Worm (Caenorhabditis elegans): ENCODE data around the gene F47G3.3.
A peak's percentile ranks its signal among the peaks of the same experiment; 100 is the strongest.

The F47G3.3 gene

DNA sequence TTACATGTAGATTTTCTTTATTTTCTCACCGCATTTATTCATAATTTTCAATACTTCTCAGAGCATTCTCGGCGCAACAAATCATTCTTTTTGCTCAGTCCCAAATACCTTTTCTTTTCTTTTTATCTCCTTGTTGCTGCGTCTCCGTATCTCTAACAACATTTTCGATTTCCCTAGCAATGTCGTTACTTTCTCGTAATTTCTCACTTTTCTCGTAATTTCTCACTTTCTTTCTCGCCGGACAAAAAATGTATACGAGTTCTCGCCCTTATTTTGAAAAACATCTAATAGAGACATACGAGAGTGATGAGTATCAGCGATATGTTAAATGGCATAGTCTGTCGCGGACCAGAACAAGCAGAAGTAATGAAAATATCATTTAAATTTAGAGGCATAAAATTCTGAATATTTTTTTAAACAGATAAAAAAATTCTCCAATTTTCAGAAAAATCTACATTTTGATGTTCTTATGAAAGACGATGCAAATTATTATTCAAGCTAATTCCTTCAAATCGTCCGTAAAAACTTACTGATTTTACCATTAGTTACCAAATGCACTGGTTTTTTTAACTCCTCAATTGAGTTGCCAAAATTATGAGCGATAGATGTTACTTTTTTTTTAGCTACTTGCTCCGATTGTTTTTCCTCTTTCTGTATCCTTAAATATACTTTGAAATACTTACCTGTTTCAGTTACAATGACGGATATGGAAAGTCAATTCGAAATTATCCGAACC, at the start of gene F47G3.3:
Gene F47G3.3, plus strand, starts transcription at position 686 of the 736 bp plus-strand sequence.
- TF ChIP-seq nhr-129 (tag; optimal IDR thresholded peaks at IDR 0.05) (no peak), nhr-11 (tag; optimal IDR thresholded peaks at IDR 0.05) (no peak), blmp-1 (tag; optimal IDR thresholded peaks at IDR 0.05; ENCODE audit: insufficient read depth) (peak; percentile 48), R02D3.7 (tag; optimal IDR thresholded peaks at IDR 0.05) (no peak)

DNA sequence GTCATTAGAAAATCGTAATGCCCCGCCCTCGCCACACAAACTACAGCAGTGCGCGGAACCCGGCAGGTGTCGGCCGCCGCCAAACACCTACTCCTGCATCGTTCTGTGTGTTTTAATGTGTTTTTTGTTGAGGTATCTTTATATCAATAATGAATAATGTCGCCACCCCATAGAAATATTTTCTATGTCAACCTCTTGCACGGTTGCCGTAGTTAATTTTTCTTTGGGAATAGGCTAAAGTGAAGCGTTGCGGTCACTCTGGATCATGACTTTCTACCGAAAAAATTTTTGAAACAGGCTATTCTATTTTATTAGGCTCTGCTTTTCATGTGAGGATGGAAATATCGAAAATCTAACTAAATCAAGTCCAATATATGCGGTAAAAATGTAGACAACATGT, 46.9 kb upstream of the F47G3.3 start:
- peak; percentile 11 for TF ChIP-seq fos-1 (tag; optimal IDR thresholded peaks at IDR 0.05)
- no peak for TF ChIP-seq ztf-1 (GFP tag; conservative IDR thresholded peaks at IDR 0.05)
- TF ChIP-seq nhr-129 (tag; optimal IDR thresholded peaks at IDR 0.05) = no peak
- TF ChIP-seq R02D3.7 (tag; optimal IDR thresholded peaks at IDR 0.05) = no peak
- TF ChIP-seq ceh-16 (tag; optimal IDR thresholded peaks at IDR 0.05) = no peak
- peak; percentile 59 for TF ChIP-seq sma-9 (GFP tag; optimal IDR thresholded peaks at IDR 0.05)
- no peak for TF ChIP-seq sma-9 (tag; optimal IDR thresholded peaks at IDR 0.05)
- TF ChIP-seq F13H6.1 (tag; optimal IDR thresholded peaks at IDR 0.05) = peak; percentile 4
- peak; percentile 50 for TF ChIP-seq sma-3 (GFP tag; optimal IDR thresholded peaks at IDR 0.05)
- TF ChIP-seq nhr-12 (tag; optimal IDR thresholded peaks at IDR 0.05) = no peak
- no peak for TF ChIP-seq nhr-21 (tag; optimal IDR thresholded peaks at IDR 0.05)
- TF ChIP-seq mdl-1 (tag; optimal IDR thresholded peaks at IDR 0.05) = no peak
- peak; percentile 97 for TF ChIP-seq snpc-4 (tag; optimal IDR thresholded peaks at IDR 0.05)
- TF ChIP-seq ama-1 (optimal IDR thresholded peaks at IDR 0.05) = peak; percentile 81
- peak; percentile 13 for TF ChIP-seq lin-13 (GFP tag; optimal IDR thresholded peaks at IDR 0.05)

DNA sequence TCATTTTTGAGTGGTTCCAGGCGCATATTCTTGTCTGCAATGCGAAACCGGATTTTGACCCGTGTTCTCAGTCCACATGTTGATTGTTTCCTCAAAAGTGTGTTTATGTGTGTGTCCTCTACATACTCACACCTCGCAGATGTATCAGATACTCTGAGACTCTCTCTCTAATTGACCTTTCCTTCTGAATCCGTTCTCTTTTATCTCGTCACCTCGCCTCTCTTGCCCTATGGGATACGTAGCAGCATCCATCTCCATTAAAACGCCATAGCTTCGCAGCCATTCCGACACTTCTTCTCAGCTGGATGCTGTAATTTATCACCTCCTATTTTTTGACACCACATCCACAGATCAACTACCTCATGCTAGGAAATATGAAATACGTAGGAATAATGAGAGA, 45.3 kb upstream of the F47G3.3 start:
- TF ChIP-seq skn-1 (tag; optimal IDR thresholded peaks at IDR 0.05) (no peak), sma-9 (GFP tag; optimal IDR thresholded peaks at IDR 0.05) (no peak), sma-9 (tag; optimal IDR thresholded peaks at IDR 0.05) (no peak), gmeb-1 (tag; optimal IDR thresholded peaks at IDR 0.05) (no peak), ceh-16 (tag; optimal IDR thresholded peaks at IDR 0.05) (peak; percentile 9), ceh-82 (tag; optimal IDR thresholded peaks at IDR 0.05) (no peak), alr-1 (tag; optimal IDR thresholded peaks at IDR 0.05) (no peak), Y55F3AM.14 (GFP tag; optimal IDR thresholded peaks at IDR 0.05) (no peak), lin-13 (GFP tag; optimal IDR thresholded peaks at IDR 0.05) (no peak)

DNA sequence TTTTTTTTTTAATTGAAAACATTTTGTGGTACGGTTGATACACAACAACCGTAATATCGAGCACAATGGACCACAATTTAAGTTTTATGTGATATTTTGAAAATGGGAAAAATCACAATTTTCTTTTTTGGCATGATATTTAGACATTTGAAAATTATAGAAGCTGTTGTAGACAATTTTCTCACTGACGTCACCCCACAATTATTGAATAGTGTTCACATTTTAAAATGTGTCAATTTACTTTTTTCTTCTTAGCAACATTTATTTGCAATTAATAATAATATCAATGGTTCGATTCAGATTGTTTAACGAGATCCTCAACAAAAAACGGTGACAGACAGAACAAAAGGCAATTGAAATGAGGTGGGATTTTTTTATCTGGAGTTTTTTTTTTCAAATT, 40.4 kb upstream of the F47G3.3 start, which contains the start of gene T01B6.1:
Gene T01B6.1, plus strand, starts transcription at position 301 of the 400 bp plus-strand sequence.
- no peak for TF ChIP-seq unc-62 (GFP tag; optimal IDR thresholded peaks at IDR 0.05)
- TF ChIP-seq lsy-2 (tag; optimal IDR thresholded peaks at IDR 0.05) = no peak
- no peak for TF ChIP-seq nhr-25 (tag; optimal IDR thresholded peaks at IDR 0.05)
- TF ChIP-seq lin-11 (tag; optimal IDR thresholded peaks at IDR 0.05) = no peak
- no peak for TF ChIP-seq lin-39 (tag; optimal IDR thresholded peaks at IDR 0.05)

DNA sequence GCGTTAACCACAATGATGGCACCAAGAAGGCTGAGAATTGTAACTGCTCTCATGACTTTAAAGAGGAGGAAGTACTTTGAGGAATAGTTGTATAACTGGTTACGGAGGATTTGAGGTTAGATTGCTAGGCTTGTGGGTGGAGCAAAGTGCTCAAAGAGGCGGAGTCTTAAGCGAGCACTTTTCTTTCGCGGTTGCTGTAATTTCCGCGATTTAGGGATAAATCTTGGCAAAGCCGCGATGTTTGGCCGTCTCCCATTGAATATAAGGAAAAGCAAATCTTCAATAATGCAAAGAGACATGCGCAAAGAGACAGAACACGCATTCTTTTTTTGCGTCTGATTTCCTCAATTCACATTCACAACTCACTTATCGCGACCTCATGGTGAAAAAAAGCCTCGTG, 37.6 kb upstream of the F47G3.3 start, which contains the start of gene nlp-45:
Gene nlp-45, minus strand, starts transcription at position 101 of the 400 bp plus-strand sequence.
- TF ChIP-seq lsy-2 (tag; optimal IDR thresholded peaks at IDR 0.05) (no peak), unc-55 (GFP tag; optimal IDR thresholded peaks at IDR 0.05) (no peak), zag-1 (tag; optimal IDR thresholded peaks at IDR 0.05) (no peak), unc-39 (tag; optimal IDR thresholded peaks at IDR 0.05) (no peak), blmp-1 (tag; optimal IDR thresholded peaks at IDR 0.05; ENCODE audit: insufficient read depth) (no peak), Y55F3AM.14 (GFP tag; optimal IDR thresholded peaks at IDR 0.05) (no peak), nhr-23 (tag; optimal IDR thresholded peaks at IDR 0.05) (no peak)

DNA sequence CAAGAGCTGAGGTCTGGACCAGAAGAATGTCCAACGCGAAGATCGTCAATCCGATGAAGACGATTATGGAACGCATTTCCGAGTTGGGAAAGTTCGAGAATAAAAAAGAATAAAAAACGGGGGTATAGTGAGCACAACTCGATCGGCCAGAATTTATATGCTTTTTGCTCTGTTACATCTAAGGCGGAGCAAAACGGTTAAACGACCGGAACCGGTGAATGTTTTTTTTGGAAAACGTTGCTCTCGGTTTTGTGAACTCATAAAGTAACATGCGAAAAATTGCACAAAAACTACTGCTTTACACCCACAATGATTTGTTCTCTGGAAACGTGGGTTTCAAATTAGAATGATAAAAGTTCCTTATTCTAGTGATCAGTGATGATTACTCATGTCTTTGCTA, 33.8 kb upstream of the F47G3.3 start, which contains the start of gene nlp-22:
Gene nlp-22, minus strand, starts transcription at position 101 of the 400 bp plus-strand sequence.
- TF ChIP-seq unc-62 (GFP tag; optimal IDR thresholded peaks at IDR 0.05) (no peak), nhr-21 (tag; optimal IDR thresholded peaks at IDR 0.05) (no peak), crh-2 (tag; optimal IDR thresholded peaks at IDR 0.05) (no peak), R02D3.7 (tag; optimal IDR thresholded peaks at IDR 0.05) (no peak), zag-1 (tag; optimal IDR thresholded peaks at IDR 0.05) (no peak), unc-39 (tag; optimal IDR thresholded peaks at IDR 0.05) (no peak), nhr-11 (tag; optimal IDR thresholded peaks at IDR 0.05) (no peak), skn-1 (tag; optimal IDR thresholded peaks at IDR 0.05) (no peak), sma-9 (GFP tag; optimal IDR thresholded peaks at IDR 0.05) (no peak), sma-9 (tag; optimal IDR thresholded peaks at IDR 0.05) (no peak)

Measured in whole organism, L2 larva.